Fruit fly (Drosophila melanogaster): ENCODE results near the gene CG10681.

The CG10681 gene

DNA sequence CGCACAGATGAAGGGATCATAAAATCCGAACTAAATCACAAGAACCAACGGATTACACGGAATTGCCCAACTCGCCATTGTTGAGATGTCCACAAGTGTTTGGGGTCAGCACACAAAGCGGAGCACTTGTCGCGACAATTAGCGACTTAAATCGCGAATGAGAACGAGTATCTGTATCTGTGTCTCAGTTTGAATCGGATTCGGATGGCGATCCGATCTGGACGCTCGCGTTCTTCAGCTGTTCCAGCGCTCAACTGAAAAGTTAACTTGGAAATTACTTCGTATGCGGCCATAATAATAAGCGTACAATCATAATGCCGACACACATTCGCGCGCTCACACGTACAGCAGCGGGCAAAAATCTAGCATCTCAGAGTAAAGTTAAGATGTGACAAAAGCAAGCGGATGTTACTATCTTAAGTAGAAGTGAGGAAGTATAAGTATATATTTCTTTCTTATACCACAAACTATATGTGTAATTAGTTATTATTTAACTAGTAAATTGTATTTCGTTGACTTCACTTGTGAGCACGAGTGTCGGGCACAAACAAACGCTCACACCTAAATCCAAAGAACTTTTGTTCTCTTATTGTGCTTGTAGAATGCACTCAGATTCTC, 10.8 kb upstream of the CG10681 start, which contains the start of gene CG10660 (continued):
- peak; percentile 88 for TF ChIP-seq CG10366 (GFP tag; IDR thresholded peaks at IDR 0.05)
- TF ChIP-seq CG18764 (GFP tag; optimal IDR thresholded peaks at IDR 0.05) = peak; percentile 67
- peak; percentile 12 for TF ChIP-seq CG15696 (tag; optimal IDR thresholded peaks at IDR 0.05)
- peak; percentile 66 for TF ChIP-seq Lhr (GFP tag; optimal IDR thresholded peaks at IDR 0.05)
- TF ChIP-seq tin (GFP tag; optimal IDR thresholded peaks at IDR 0.05) = peak; percentile 84
- TF ChIP-seq CG13287 (GFP tag; IDR thresholded peaks at IDR 0.05; ENCODE audit: partially characterized antibody) = no peak
- TF ChIP-seq wdn (GFP tag; IDR thresholded peaks at IDR 0.05) = peak; percentile 75
- TF ChIP-seq CG6683 (GFP tag; optimal IDR thresholded peaks at IDR 0.05) = peak; percentile 56
- TF ChIP-seq z (GFP tag; IDR thresholded peaks at IDR 0.05) = peak; percentile 73
- TF ChIP-seq CG2678 (tag; optimal IDR thresholded peaks at IDR 0.05) = peak; percentile 86
- TF ChIP-seq CG32772 (GFP tag; IDR thresholded peaks at IDR 0.05) = peak; percentile 77
- no peak for TF ChIP-seq pzg (GFP tag; optimal IDR thresholded peaks at IDR 0.05)
- peak; percentile 78 for TF ChIP-seq CG6813 (GFP tag; optimal IDR thresholded peaks at IDR 0.05)
- TF ChIP-seq slou (GFP tag; optimal IDR thresholded peaks at IDR 0.05) = no peak
- 0 out of 2 replicates have a peak, but pooled peaks have one; percentile 44 for TF ChIP-seq toy (GFP tag; IDR thresholded peaks at IDR 0.05)
- peak; percentile 68 for TF ChIP-seq CG16815 (GFP tag; optimal IDR thresholded peaks at IDR 0.05)
- peak; percentile 13 for TF ChIP-seq mirr (GFP tag; optimal IDR thresholded peaks at IDR 0.05)
- peak; percentile 75 for TF ChIP-seq CG11456 (GFP tag; IDR thresholded peaks at IDR 0.05)
- peak; percentile 98 for TF ChIP-seq CG11696 (GFP tag; IDR thresholded peaks at IDR 0.05)
- TF ChIP-seq crol (GFP tag; IDR thresholded peaks at IDR 0.05) = no peak
- TF ChIP-seq ham (GFP tag; IDR thresholded peaks at IDR 0.05) = no peak
- peak; percentile 95 for TF ChIP-seq Ets65A (GFP tag)
- TF ChIP-seq Hr78 (GFP tag; optimal IDR thresholded peaks at IDR 0.05) = peak in 1 of 2 experiments; percentile 67
- TF ChIP-seq CG13296 (GFP tag; optimal IDR thresholded peaks at IDR 0.05) = peak; percentile 52
- peak; percentile 89 for TF ChIP-seq dysf (GFP tag; IDR thresholded peaks at IDR 0.05)
- no peak for TF ChIP-seq Dll (GFP tag; IDR thresholded peaks at IDR 0.05; ENCODE audit: partially characterized antibody)
- TF ChIP-seq Poxn (GFP tag; IDR thresholded peaks at IDR 0.05) = no peak
- TF ChIP-seq Lim3 (GFP tag; IDR thresholded peaks at IDR 0.05) = 0 out of 2 replicates have a peak, but pooled peaks have one; percentile 11
- TF ChIP-seq Camta (GFP tag; optimal IDR thresholded peaks at IDR 0.05) = peak; percentile 49
- peak; percentile 62 for TF ChIP-seq Jarid2 (GFP tag; optimal IDR thresholded peaks at IDR 0.05)
- peak; percentile 35 for TF ChIP-seq repo (GFP tag; optimal IDR thresholded peaks at IDR 0.05)
- TF ChIP-seq E2f2 (GFP tag; IDR thresholded peaks at IDR 0.05) = peak; percentile 71
- TF ChIP-seq ken (GFP tag; IDR thresholded peaks at IDR 0.05) = peak; percentile 86
- TF ChIP-seq bowl (GFP tag; IDR thresholded peaks at IDR 0.05) = peak; percentile 66; the same call in 1 of the 2 replicates
- TF ChIP-seq Scr (GFP tag; IDR thresholded peaks at IDR 0.05; ENCODE audit: partially characterized antibody) = no peak
- no peak for TF ChIP-seq sr (GFP tag; IDR thresholded peaks at IDR 0.05)
- peak; percentile 87 for TF ChIP-seq CG4820 (GFP tag; optimal IDR thresholded peaks at IDR 0.05)
- peak; percentile 69 for TF ChIP-seq scrt (GFP tag; optimal IDR thresholded peaks at IDR 0.05)
- TF ChIP-seq en (GFP tag; optimal IDR thresholded peaks at IDR 0.05) = no peak
- TF ChIP-seq CG17568 (GFP tag; optimal IDR thresholded peaks at IDR 0.05) = peak; percentile 82
- no peak for TF ChIP-seq h (optimal IDR thresholded peaks at IDR 0.05)
- peak; percentile 79 for TF ChIP-seq ewg (GFP tag; optimal IDR thresholded peaks at IDR 0.05)
- no peak for TF ChIP-seq amos (GFP tag; IDR thresholded peaks at IDR 0.05; ENCODE audit: partially characterized antibody)
- TF ChIP-seq CG9932 (GFP tag; IDR thresholded peaks at IDR 0.05) = peak; percentile 68
- peak; percentile 91 for TF ChIP-seq lab (GFP tag; optimal IDR thresholded peaks at IDR 0.05)
- TF ChIP-seq hb (GFP tag; IDR thresholded peaks at IDR 0.05; ENCODE audit: partially characterized antibody) = no peak
- peak; percentile 61 for TF ChIP-seq trh (GFP tag; optimal IDR thresholded peaks at IDR 0.05)
- TF ChIP-seq Nf-YA (GFP tag; IDR thresholded peaks at IDR 0.05) = peak; percentile 82
- TF ChIP-seq CG7556 (GFP tag; optimal IDR thresholded peaks at IDR 0.05) = peak; percentile 91
- TF ChIP-seq eyg (GFP tag; optimal IDR thresholded peaks at IDR 0.05) = peak; percentile 57
